Worm (Caenorhabditis elegans): ENCODE data around the gene wbp-11.

- TF ChIP-seq ztf-23 (GFP tag; IDR thresholded peaks at IDR 0.05): no peak
- no peak for TF ChIP-seq med-1 (GFP tag; optimal IDR thresholded peaks at IDR 0.05; ENCODE audit: insufficient read depth)
- TF ChIP-seq flt-1 (GFP tag; IDR thresholded peaks at IDR 0.05): no peak
- no peak for TF ChIP-seq ref-1 (GFP tag; conservative IDR thresholded peaks at IDR 0.05)
Observed at ce11 chrII:10170837-10171318, 1.8 kb upstream of the wbp-11 start, which contains the start of gene gpd-4.

Measured in whole organism, midembryonic.